Fruit fly (Drosophila melanogaster): ENCODE results near the gene p.

The p gene

DNA sequence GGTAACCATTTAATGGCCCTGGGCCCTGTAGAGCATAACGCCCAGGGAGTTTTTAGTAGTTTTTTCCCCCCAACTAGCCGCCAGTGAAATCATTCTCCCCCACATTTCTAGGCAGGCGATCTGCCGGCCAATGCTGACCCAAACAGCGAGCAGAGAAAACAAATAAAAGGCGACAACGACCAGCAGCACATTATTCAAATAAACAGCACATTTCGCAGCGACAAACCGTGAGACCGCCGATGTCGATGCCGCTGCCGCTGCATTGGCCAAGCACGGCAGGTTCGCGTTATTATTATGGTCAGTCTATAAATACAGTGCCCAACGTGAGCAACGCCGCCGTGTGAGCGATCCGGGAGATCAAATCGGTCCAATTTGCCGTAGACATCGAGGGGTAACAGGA is 48.4 kb upstream of the p start, which contains the start of gene CG11760:
Gene CG11760 (plus strand): TSS at position 301 of the 400 bp plus-strand sequence.
- TF ChIP-seq h (optimal IDR thresholded peaks at IDR 0.05) (no peak), CG17612 (GFP tag; IDR thresholded peaks at IDR 0.05) (no peak), dysf (GFP tag; IDR thresholded peaks at IDR 0.05) (no peak), Dp (GFP tag; optimal IDR thresholded peaks at IDR 0.05) (no peak), Spps (tag; optimal IDR thresholded peaks at IDR 0.05) (no peak), unpg (GFP tag; optimal IDR thresholded peaks at IDR 0.05) (no peak), CG11085 (GFP tag; IDR thresholded peaks at IDR 0.05) (no peak), CG34376 (GFP tag; optimal IDR thresholded peaks at IDR 0.05) (no peak), CG13624 (GFP tag; optimal IDR thresholded peaks at IDR 0.05) (no peak), pb (GFP tag; optimal IDR thresholded peaks at IDR 0.05) (no peak), zfh1 (GFP tag; IDR thresholded peaks at IDR 0.05) (no peak), Doc3 (GFP tag; IDR thresholded peaks at IDR 0.05; ENCODE audit: partially characterized antibody) (0 out of 3 replicates have a peak, but pooled peaks have one; percentile 16), Med (GFP tag) (peak; percentile 61), zen2 (GFP tag; IDR thresholded peaks at IDR 0.05; ENCODE audit: partially characterized antibody) (no peak), CG14965 (GFP tag; optimal IDR thresholded peaks at IDR 0.05; ENCODE audit: borderline replicate concordance) (no peak), CG3847 (GFP tag; IDR thresholded peaks at IDR 0.05) (no peak), sens (GFP tag) (peak; percentile 30)

DNA sequence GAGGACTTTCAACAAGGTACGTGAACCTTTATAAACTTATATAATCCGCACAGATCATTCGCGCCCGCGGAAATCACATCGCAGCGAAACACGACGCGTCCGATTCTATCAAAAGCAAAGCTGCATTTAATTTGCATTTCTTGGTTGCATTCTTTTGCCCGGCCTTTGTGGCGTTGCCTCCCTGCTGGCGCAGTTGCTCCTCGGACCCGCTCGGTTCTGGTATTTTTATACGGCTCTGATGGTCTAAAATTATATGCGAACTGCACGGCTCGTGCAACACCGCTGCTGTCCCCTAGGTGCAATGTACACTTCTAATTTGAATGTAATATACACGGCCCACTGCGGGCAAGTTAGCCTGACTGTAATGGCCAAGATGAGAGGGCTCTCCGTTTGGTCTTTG is 47.9 kb upstream of the p start, which contains the start of gene Cks85A:
Gene Cks85A (minus strand): TSS at position 101 of the 400 bp plus-strand sequence.
- TF ChIP-seq CG13624 (GFP tag; optimal IDR thresholded peaks at IDR 0.05) (no peak), Pdp1 (GFP tag; optimal IDR thresholded peaks at IDR 0.05) (peak in 1 of 2 experiments; percentile 41)

DNA sequence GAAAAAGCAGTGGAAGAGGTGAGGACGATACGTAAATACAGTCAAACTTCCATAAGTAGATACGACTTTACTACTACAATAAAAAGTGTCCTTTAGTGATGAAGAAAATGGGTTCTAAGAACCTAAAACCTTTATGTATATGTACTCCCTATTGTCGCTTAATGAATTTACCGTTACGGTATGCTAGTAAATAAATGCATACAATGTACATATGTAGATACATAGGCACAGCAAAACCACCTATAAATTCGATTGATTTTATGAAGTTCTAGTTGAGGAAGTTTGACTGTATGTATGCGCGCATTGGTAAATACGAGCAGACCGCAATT is 46.0 kb upstream of the p start:
- TF ChIP-seq sens (GFP tag), result no peak
- peak; percentile 17; the same call in 1 of the 2 replicates for TF ChIP-seq Taf1 (GFP tag; IDR thresholded peaks at IDR 0.05)
- TF ChIP-seq grau (tag; optimal IDR thresholded peaks at IDR 0.05), result peak; percentile 75
- no peak for TF ChIP-seq CG17359 (tag; optimal IDR thresholded peaks at IDR 0.05)

DNA sequence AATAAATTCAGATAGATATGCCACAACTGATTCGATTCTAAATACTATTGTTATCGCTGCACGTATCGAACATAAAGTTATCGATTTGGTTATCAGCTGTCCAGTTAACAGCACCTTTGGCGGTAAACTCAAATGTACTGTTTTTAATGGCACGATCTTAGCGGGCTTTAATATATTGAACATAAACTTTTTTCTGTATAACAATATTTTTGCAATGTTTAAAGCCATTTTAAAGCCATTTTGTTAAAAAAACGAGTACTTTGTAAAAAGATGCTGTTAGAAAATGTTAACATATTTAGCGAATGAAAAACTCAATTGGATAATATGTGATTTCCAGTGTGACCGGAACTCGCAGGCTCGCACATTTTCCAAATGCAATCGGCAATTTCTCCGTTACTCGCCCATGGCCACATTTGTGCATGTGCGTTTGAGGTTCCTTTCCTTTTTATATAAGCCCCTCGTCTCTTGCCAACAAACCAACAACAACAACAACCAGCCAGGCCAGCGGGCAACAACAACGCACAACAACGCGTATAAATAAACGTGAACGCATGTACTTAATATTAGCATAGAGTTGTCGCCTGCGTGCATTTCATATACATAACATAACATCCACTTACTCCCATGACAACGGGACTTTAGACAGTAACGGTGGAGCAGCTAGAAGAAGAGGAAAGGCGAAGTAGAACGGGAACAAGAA is 45.5 kb upstream of the p start, which contains the start of gene TMEM216:
Gene TMEM216 (plus strand): TSS at position 393 of the 700 bp plus-strand sequence.
- no peak for TF ChIP-seq ttk (GFP tag; IDR thresholded peaks at IDR 0.05)
- peak; percentile 88 for TF ChIP-seq CG9797 (GFP tag; optimal IDR thresholded peaks at IDR 0.05)
- no peak for TF ChIP-seq CG12942 (GFP tag; optimal IDR thresholded peaks at IDR 0.05)
- no peak for TF ChIP-seq croc (GFP tag; conservative IDR thresholded peaks at IDR 0.05)
- TF ChIP-seq hbn (GFP tag; IDR thresholded peaks at IDR 0.05; ENCODE audit: partially characterized antibody), result peak; percentile 38; the same call in 1 of the 2 replicates
- no peak for TF ChIP-seq CG12104 (GFP tag; optimal IDR thresholded peaks at IDR 0.05)
- TF ChIP-seq Poxn (GFP tag; IDR thresholded peaks at IDR 0.05), result no peak
- no peak for TF ChIP-seq nerfin-2 (GFP tag; IDR thresholded peaks at IDR 0.05; ENCODE audit: partially characterized antibody)
- TF ChIP-seq H15 (GFP tag; IDR thresholded peaks at IDR 0.05), result no peak
- TF ChIP-seq Chrac-16 (GFP tag; optimal IDR thresholded peaks at IDR 0.05), result no peak
- no peak for TF ChIP-seq CG7372 (GFP tag; IDR thresholded peaks at IDR 0.05)
- no peak for TF ChIP-seq CG4820 (GFP tag; optimal IDR thresholded peaks at IDR 0.05)
- peak; percentile 10 for TF ChIP-seq CG7271 (tag; optimal IDR thresholded peaks at IDR 0.05)
- TF ChIP-seq nerfin-1 (tag; optimal IDR thresholded peaks at IDR 0.05), result no peak
- no peak for TF ChIP-seq CG2712 (tag; optimal IDR thresholded peaks at IDR 0.05)
- TF ChIP-seq CG15479 (GFP tag; optimal IDR thresholded peaks at IDR 0.05), result no peak
- peak; percentile 21 for TF ChIP-seq Hr3 (GFP tag; optimal IDR thresholded peaks at IDR 0.05)
- no peak for TF ChIP-seq jigr1 (GFP tag; IDR thresholded peaks at IDR 0.05)
- no peak for TF ChIP-seq sc (optimal IDR thresholded peaks at IDR 0.05)
- no peak for TF ChIP-seq sc (GFP tag; optimal IDR thresholded peaks at IDR 0.05)
- no peak for TF ChIP-seq CG11723 (GFP tag; optimal IDR thresholded peaks at IDR 0.05)
- no peak for TF ChIP-seq CG14667 (GFP tag; IDR thresholded peaks at IDR 0.05)
- TF ChIP-seq Lhr (GFP tag; optimal IDR thresholded peaks at IDR 0.05), result peak; percentile 76
- TF ChIP-seq CG16813 (GFP tag; IDR thresholded peaks at IDR 0.05; ENCODE audit: partially characterized antibody), result peak; percentile 49; the same call in 2 of the 3 replicates
- no peak for TF ChIP-seq CG10147 (GFP tag; optimal IDR thresholded peaks at IDR 0.05)
- no peak for TF ChIP-seq br (optimal IDR thresholded peaks at IDR 0.05)

Data from whole organism, embryonic.